Fruit fly (Drosophila melanogaster) whole organism, embryonic: ENCODE measurements around the gene SkpC.
A peak's percentile ranks its signal among the peaks of the same experiment; 100 is the strongest.

Experiments used
- ATbp ChIP-seq: fragments of 200-800 bp; sonication (Bioruptor generic); optimal IDR thresholded peaks from 2 replicates; lab custom pipeline; 2017; ENCODE audit warnings: missing biosample characterization, mild to moderate bottlenecking, missing genetic modification characterization, missing genetic modification reagents
- CG10321 ChIP-seq: fragments of 200-800 bp; sonication (Bioruptor generic); IDR thresholded peaks from 2 replicates; pipeline ENCODE4 v1.3.6; 2022; ENCODE audit warnings: missing biosample characterization, missing genetic modification characterization
- CG10654 ChIP-seq: fragments of 200-800 bp; sonication (Bioruptor generic); optimal IDR thresholded peaks from 2 replicates; lab custom pipeline; 2016; ENCODE audit warnings: missing biosample characterization, missing genetic modification characterization
- CG10979 ChIP-seq: fragments of 200-800 bp; sonication (Bioruptor generic); optimal IDR thresholded peaks from 2 replicates; lab custom pipeline; 2018; ENCODE audit warnings: missing biosample characterization, mild to moderate bottlenecking, missing genetic modification characterization, moderate library complexity
- CG12104 ChIP-seq: fragments of 200-800 bp; sonication (Bioruptor generic); optimal IDR thresholded peaks from 3 replicates; lab custom pipeline; 2016; ENCODE audit warnings: missing biosample characterization, missing genetic modification characterization
- CG12219 ChIP-seq: fragments of 200-800 bp; sonication (Bioruptor generic); optimal IDR thresholded peaks from 3 replicates; lab custom pipeline; 2018; ENCODE audit warnings: missing biosample characterization, mild to moderate bottlenecking, missing genetic modification characterization
- CG13296 ChIP-seq: fragments of 200-800 bp; sonication (Bioruptor generic); optimal IDR thresholded peaks from 3 replicates; lab custom pipeline; 2018; ENCODE audit warnings: missing biosample characterization, mild to moderate bottlenecking, missing genetic modification characterization
- CG14710 ChIP-seq: fragments of 200-800 bp; sonication (Bioruptor generic); optimal IDR thresholded peaks from 3 replicates; lab custom pipeline; 2019; ENCODE audit warnings: missing biosample characterization, mild to moderate bottlenecking, missing genetic modification characterization, moderate library complexity
- CG15696 ChIP-seq: fragments of 200-800 bp; sonication (Bioruptor generic); optimal IDR thresholded peaks from 2 replicates; lab custom pipeline; 2019; ENCODE audit warnings: missing biosample characterization, mild to moderate bottlenecking, missing genetic modification characterization, moderate library complexity
- CG1602 ChIP-seq: fragments of 200-800 bp; sonication (Bioruptor generic); optimal IDR thresholded peaks from 3 replicates; lab custom pipeline; 2016; ENCODE audit warnings: missing biosample characterization, missing genetic modification characterization
- CG17802 ChIP-seq: fragments of 200-800 bp; sonication (Bioruptor generic); optimal IDR thresholded peaks from 2 replicates; lab custom pipeline; 2018; ENCODE audit warnings: missing biosample characterization, mild to moderate bottlenecking, missing genetic modification characterization, moderate library complexity
- CG17829 ChIP-seq: fragments of 200-800 bp; optimal IDR thresholded peaks from 2 replicates; lab custom pipeline; 2019; ENCODE audit warnings: missing biosample characterization, mild to moderate bottlenecking, missing genetic modification characterization, moderate library complexity
- CG18476 ChIP-seq: fragments of 200-800 bp; sonication (Bioruptor generic); optimal IDR thresholded peaks from 2 replicates; lab custom pipeline; 2016; ENCODE audit warnings: missing biosample characterization, mild to moderate bottlenecking, missing genetic modification characterization
- CG2678 ChIP-seq: fragments of 200-800 bp; sonication (Bioruptor generic); optimal IDR thresholded peaks from 3 replicates; lab custom pipeline; 2019; ENCODE audit warnings: missing biosample characterization, mild to moderate bottlenecking, missing genetic modification characterization, moderate library complexity
- CG3065 ChIP-seq: fragments of 200-800 bp; sonication (Bioruptor generic); optimal IDR thresholded peaks from 2 replicates; lab custom pipeline; 2016; ENCODE audit warnings: missing biosample characterization, missing genetic modification characterization
- CG34376 ChIP-seq: fragments of 200-800 bp; sonication (Bioruptor generic); optimal IDR thresholded peaks from 2 replicates; lab custom pipeline; 2018; ENCODE audit warnings: missing biosample characterization, mild to moderate bottlenecking, missing genetic modification characterization
- CG3847 ChIP-seq: fragments of 200-800 bp; sonication (Bioruptor generic); IDR thresholded peaks from 2 replicates; pipeline ENCODE4 v1.3.6; 2022; ENCODE audit warnings: missing biosample characterization, missing genetic modification characterization
- CG42726 ChIP-seq: fragments of 200-800 bp; sonication (Bioruptor generic); IDR thresholded peaks from 2 replicates; pipeline ENCODE4 v1.3.6; 2022; ENCODE audit warnings: missing biosample characterization, missing genetic modification characterization; ENCODE audit not compliant: partially characterized antibody
- CG6175 ChIP-seq: fragments of 200-800 bp; sonication (Bioruptor generic); IDR thresholded peaks from 3 replicates; pipeline ENCODE4 v1.3.6; 2022; ENCODE audit warnings: missing biosample characterization, missing genetic modification characterization
- CG6272 ChIP-seq: fragments of 200-800 bp; sonication (Bioruptor generic); IDR thresholded peaks from 2 replicates; pipeline ENCODE4 v1.3.6; 2022; ENCODE audit warnings: missing biosample characterization, missing genetic modification characterization
- CG6683 ChIP-seq: fragments of 200-800 bp; sonication (Bioruptor generic); optimal IDR thresholded peaks from 2 replicates; lab custom pipeline; 2017; ENCODE audit warnings: missing biosample characterization, mild to moderate bottlenecking, missing genetic modification characterization, missing genetic modification reagents
- CG6791 ChIP-seq: fragments of 200-800 bp; sonication (Bioruptor generic); IDR thresholded peaks from 3 replicates; pipeline ENCODE4 v1.3.6; 2022; ENCODE audit warnings: missing biosample characterization, missing genetic modification characterization; ENCODE audit not compliant: partially characterized antibody
- CG8924 ChIP-seq: fragments of 200-800 bp; optimal IDR thresholded peaks from 3 replicates; lab custom pipeline; 2019; ENCODE audit warnings: missing biosample characterization, mild to moderate bottlenecking, missing genetic modification characterization, moderate library complexity
- CG9932 ChIP-seq: fragments of 200-800 bp; sonication (Bioruptor generic); IDR thresholded peaks from 2 replicates; pipeline ENCODE4 v1.3.6; 2022; ENCODE audit warnings: missing biosample characterization, missing genetic modification characterization
- CrebB ChIP-seq: fragments of 200-800 bp; sonication (Bioruptor generic); optimal IDR thresholded peaks from 3 replicates; lab custom pipeline; 2018; ENCODE audit warnings: missing biosample characterization, mild to moderate bottlenecking, missing genetic modification characterization
- Dad ChIP-seq: fragments of 200-800 bp; sonication (Bioruptor generic); optimal IDR thresholded peaks from 3 replicates; lab custom pipeline; 2016; ENCODE audit warnings: missing biosample characterization, missing genetic modification characterization
- Dbx ChIP-seq: fragments of 200-800 bp; sonication (Bioruptor generic); IDR thresholded peaks from 3 replicates; pipeline ENCODE4 v1.3.6; 2022; ENCODE audit warnings: missing biosample characterization, missing genetic modification characterization
- GATAe ChIP-seq: fragments of 200-800 bp; sonication (Bioruptor generic); conservative IDR thresholded peaks from 2 replicates; pipeline ENCODE4 v1.3.6; 2022; ENCODE audit warnings: missing biosample characterization, missing genetic modification characterization
- HmgD ChIP-seq: fragments of 200-800 bp; sonication (Bioruptor generic); optimal IDR thresholded peaks from 3 replicates; lab custom pipeline; 2016; ENCODE audit warnings: missing biosample characterization, missing genetic modification characterization
- Hmr ChIP-seq: fragments of 200-800 bp; sonication (Bioruptor generic); optimal IDR thresholded peaks from 3 replicates; lab custom pipeline; 2017; ENCODE audit warnings: mild to moderate bottlenecking, missing biosample characterization, missing genetic modification reagents, missing genetic modification characterization
- Hsf ChIP-seq: fragments of 200-800 bp; sonication (Bioruptor generic); optimal IDR thresholded peaks from 3 replicates; lab custom pipeline; 2016; ENCODE audit warnings: missing biosample characterization, missing genetic modification characterization
- Mes4 ChIP-seq: fragments of 200-800 bp; sonication (Bioruptor generic); optimal IDR thresholded peaks from 2 replicates; lab custom pipeline; 2016; ENCODE audit warnings: missing biosample characterization, missing genetic modification characterization
- Spps ChIP-seq: fragments of 200-800 bp; sonication (Bioruptor generic); optimal IDR thresholded peaks from 2 replicates; lab custom pipeline; 2018; ENCODE audit warnings: missing biosample characterization, mild to moderate bottlenecking, missing genetic modification characterization
- amos ChIP-seq: fragments of 200-800 bp; sonication (Bioruptor generic); IDR thresholded peaks from 2 replicates; pipeline ENCODE4 v1.3.6; 2022; ENCODE audit warnings: missing biosample characterization, missing genetic modification characterization; ENCODE audit not compliant: partially characterized antibody
- ase ChIP-seq: fragments of 200-800 bp; sonication (Bioruptor generic); IDR thresholded peaks from 3 replicates; pipeline ENCODE4 v1.3.6; 2022; ENCODE audit warnings: missing biosample characterization, missing genetic modification characterization
- ash1 ChIP-seq: fragments of 200-800 bp; sonication (Bioruptor generic); optimal IDR thresholded peaks from 2 replicates; lab custom pipeline; 2018; ENCODE audit warnings: missing biosample characterization, mild to moderate bottlenecking, missing genetic modification characterization
- cad ChIP-seq: fragments of >200 bp; optimal IDR thresholded peaks from 2 replicates; lab custom pipeline; 2017; ENCODE audit warnings: missing biosample characterization, missing genetic modification characterization
- emc ChIP-seq: fragments of 200-800 bp; sonication (Bioruptor generic); optimal IDR thresholded peaks from 2 replicates; lab custom pipeline; 2016; ENCODE audit warnings: missing biosample characterization, missing genetic modification characterization
- jumu ChIP-seq: fragments of 200-800 bp; sonication (Bioruptor generic); optimal IDR thresholded peaks from 3 replicates; lab custom pipeline; 2016; ENCODE audit warnings: missing biosample characterization, missing genetic modification characterization
- kni ChIP-seq: fragments of 200-800 bp; sonication (Bioruptor generic); optimal IDR thresholded peaks from 3 replicates; lab custom pipeline; 2017; ENCODE audit warnings: mild to moderate bottlenecking, missing biosample characterization, missing genetic modification reagents, missing genetic modification characterization
- mld ChIP-seq: fragments of 200-800 bp; sonication (Bioruptor generic); IDR thresholded peaks from 3 replicates; pipeline ENCODE4 v1.3.6; 2022; ENCODE audit warnings: missing biosample characterization, missing genetic modification characterization; ENCODE audit not compliant: partially characterized antibody
- nerfin-2 ChIP-seq: fragments of 200-800 bp; sonication (Bioruptor generic); IDR thresholded peaks from 2 replicates; pipeline ENCODE4 v1.3.6; 2022; ENCODE audit warnings: missing biosample characterization, missing genetic modification characterization; ENCODE audit not compliant: partially characterized antibody
- salm ChIP-seq: fragments of 200-800 bp; sonication (Bioruptor generic); optimal IDR thresholded peaks from 2 replicates; lab custom pipeline; 2018; ENCODE audit warnings: missing biosample characterization, mild to moderate bottlenecking, missing genetic modification characterization
- schlank ChIP-seq: fragments of 200-800 bp; sonication (Bioruptor generic); optimal IDR thresholded peaks from 2 replicates; lab custom pipeline; 2018; ENCODE audit warnings: missing biosample characterization, mild to moderate bottlenecking, missing genetic modification characterization
- sim ChIP-seq: fragments of 200-800 bp; sonication (Bioruptor generic); IDR thresholded peaks from 2 replicates; pipeline ENCODE4 v1.3.6; 2022; ENCODE audit warnings: missing biosample characterization, missing genetic modification characterization
- sob ChIP-seq: fragments of 200-800 bp; sonication (Bioruptor generic); IDR thresholded peaks from 2 replicates; pipeline ENCODE4 v1.3.6; 2022; ENCODE audit warnings: missing biosample characterization, missing genetic modification characterization
- stwl ChIP-seq: fragments of 200-800 bp; sonication (Bioruptor generic); optimal IDR thresholded peaks from 3 replicates; lab custom pipeline; 2018; ENCODE audit warnings: missing biosample characterization, mild to moderate bottlenecking, missing genetic modification characterization, moderate library complexity
- trem ChIP-seq: fragments of 200-800 bp; optimal IDR thresholded peaks from 3 replicates; lab custom pipeline; 2019; ENCODE audit warnings: missing biosample characterization, mild to moderate bottlenecking, missing genetic modification characterization, moderate library complexity
- zfh1 ChIP-seq: fragments of 200-800 bp; sonication (Bioruptor generic); IDR thresholded peaks from 3 replicates; pipeline ENCODE4 v1.3.6; 2022; ENCODE audit warnings: missing biosample characterization, missing genetic modification characterization

The SkpC gene

dm6 chrX:19815772-19816171, at the start of gene SkpC:
Gene SkpC, plus strand, starts transcription at chrX:19816072.
- TF ChIP-seq kni (GFP tag; lab: Kevin White, UChicago) (no peak), jumu (no peak), stwl (tag; lab: Kevin White, UChicago) (peak; percentile 5), CG8924 (tag; lab: Kevin White, UChicago) (no peak), CG6791 (GFP tag; lab: Robert Waterston, UW) (no peak), mld (no peak), sob (GFP tag; lab: Robert Waterston, UW) (no peak), CG14710 (tag; lab: Kevin White, UChicago) (peak; percentile 52)

DNA sequence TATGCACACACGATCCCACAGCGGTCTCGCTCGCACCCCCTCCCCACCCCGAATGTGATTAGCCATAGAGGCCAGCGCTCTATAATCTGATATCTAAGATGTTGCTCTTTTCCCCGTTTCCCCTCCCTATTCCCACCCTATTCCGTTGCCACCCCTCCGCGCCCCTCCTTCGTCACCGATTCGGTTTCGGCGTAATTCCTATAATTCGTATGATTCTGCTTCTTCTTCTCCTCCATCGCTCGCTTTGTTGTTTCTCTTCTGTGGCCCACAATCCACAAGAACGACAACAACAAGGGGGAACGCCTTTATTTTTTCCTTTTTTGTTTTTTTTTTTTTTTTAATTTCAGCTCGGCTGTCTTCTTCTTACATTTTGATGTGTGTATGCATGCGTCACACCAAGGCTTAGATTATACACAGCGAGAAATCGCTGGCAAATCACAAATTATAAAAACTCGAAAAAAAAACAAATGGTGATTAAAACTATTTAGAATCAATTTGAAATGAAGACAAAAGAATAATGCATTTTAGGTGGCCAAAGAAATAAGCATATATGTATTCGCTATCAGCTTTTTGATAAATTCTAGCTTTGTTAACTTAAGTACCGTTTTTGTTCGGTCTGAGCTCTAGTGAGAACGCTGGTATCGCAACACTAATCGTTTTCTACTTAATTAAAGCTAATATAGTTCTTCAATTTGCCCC, 45.9 kb upstream of the SkpC start:
- TF ChIP-seq CG42726 (GFP tag; lab: Robert Waterston, UW), result no peak
- TF ChIP-seq HmgD (GFP tag; lab: Kevin White, UChicago), result no peak
- TF ChIP-seq Spps, result peak; percentile 58
- TF ChIP-seq schlank (tag; lab: Kevin White, UChicago), result no peak
- TF ChIP-seq zfh1 (GFP tag; lab: Robert Waterston, UW), result peak; percentile 65
- TF ChIP-seq CG1602 (GFP tag; lab: Kevin White, UChicago), result peak; percentile 25
- TF ChIP-seq CG6272, result no peak
- no peak for TF ChIP-seq ash1 (GFP tag; lab: Kevin White, UChicago)
- TF ChIP-seq CG3847 (GFP tag; lab: Robert Waterston, UW), result no peak
- TF ChIP-seq CG10321, result no peak
- TF ChIP-seq ATbp, result peak; percentile 25
- TF ChIP-seq amos (GFP tag; lab: Robert Waterston, UW), result no peak
- no peak for TF ChIP-seq nerfin-2
- peak; percentile 22; the same call in 1 of the 2 replicates for TF ChIP-seq CG9932 (GFP tag; lab: Robert Waterston, UW)
- TF ChIP-seq CG3065 (GFP tag; lab: Kevin White, UChicago), result peak; percentile 0
- TF ChIP-seq emc, result no peak
- no peak for TF ChIP-seq CG12104 (GFP tag; lab: Kevin White, UChicago)
- no peak for TF ChIP-seq CG12219 (GFP tag; lab: Kevin White, UChicago)
- TF ChIP-seq CG13296 (GFP tag; lab: Kevin White, UChicago), result no peak
- TF ChIP-seq Mes4 (GFP tag; lab: Kevin White, UChicago), result peak; percentile 24
- no peak for TF ChIP-seq ase (GFP tag; lab: Robert Waterston, UW)
- no peak for TF ChIP-seq CG34376 (GFP tag; lab: Kevin White, UChicago)
- TF ChIP-seq CG10979, result peak; percentile 79
- TF ChIP-seq Dad, result no peak
- TF ChIP-seq trem (tag; lab: Kevin White, UChicago), result peak; percentile 55
- no peak for TF ChIP-seq CG6175
- TF ChIP-seq sim (GFP tag; lab: Robert Waterston, UW), result peak; percentile 48; the same call in 1 of the 2 replicates
- TF ChIP-seq CG17802 (tag; lab: Kevin White, UChicago), result no peak
- TF ChIP-seq GATAe (GFP tag; lab: Robert Waterston, UW), result no peak
- peak; percentile 38 for TF ChIP-seq CG18476 (GFP tag; lab: Kevin White, UChicago)
- TF ChIP-seq Hsf (GFP tag; lab: Kevin White, UChicago), result peak; percentile 42
- TF ChIP-seq CG10654 (GFP tag; lab: Kevin White, UChicago), result peak; percentile 6
- TF ChIP-seq CG17829, result peak; percentile 61
- no peak for TF ChIP-seq CrebB
- no peak for TF ChIP-seq cad
- TF ChIP-seq CG2678 (tag; lab: Kevin White, UChicago), result peak; percentile 51
- no peak for TF ChIP-seq CG6683 (GFP tag; lab: Kevin White, UChicago)
- TF ChIP-seq CG15696, result peak; percentile 58
- no peak for TF ChIP-seq Dbx (GFP tag; lab: Robert Waterston, UW)
- TF ChIP-seq salm (tag; lab: Kevin White, UChicago), result no peak
- TF ChIP-seq Hmr, result no peak
